Worm (Caenorhabditis elegans) whole organism, young adult: ENCODE data around the gene nep-20.

Experiments
- F55B11.4 ChIP-seq: sonication (generic microtip); optimal IDR thresholded peaks from 2 replicates; lab custom pipeline; 2016; ENCODE audit warnings: missing compliant biosample characterization, missing genetic modification characterization, borderline replicate concordance; ENCODE audit not compliant: insufficient read depth
- F57C9.4 ChIP-seq: sonication (generic microtip); optimal IDR thresholded peaks from 2 replicates; lab custom pipeline; 2017; ENCODE audit warnings: mild to moderate bottlenecking, missing genetic modification characterization, missing compliant biosample characterization
- T07F8.4 ChIP-seq: sonication (generic microtip); optimal IDR thresholded peaks from 2 replicates; lab custom pipeline; 2016; ENCODE audit warnings: mild to moderate bottlenecking, missing genetic modification characterization, moderate library complexity, missing compliant biosample characterization
- ceh-91 ChIP-seq: fragments of 200-800 bp; sonication (Bioruptor generic); IDR thresholded peaks from 2 replicates; pipeline ENCODE4 v1.3.6; 2022; ENCODE audit warnings: missing genetic modification reagents, missing genetic modification characterization, missing compliant biosample characterization
- him-1 ChIP-seq: sonication (generic microtip); optimal IDR thresholded peaks from 2 replicates; lab custom pipeline; 2016; ENCODE audit warnings: missing genotype, missing genetic modification reagents, missing genetic modification characterization, missing compliant biosample characterization
- hrde-1 ChIP-seq: sonication (generic microtip); optimal IDR thresholded peaks from 2 replicates; lab custom pipeline; 2016; ENCODE audit warnings: missing genetic modification characterization, mild to moderate bottlenecking, missing compliant biosample characterization, moderate library complexity, missing genotype, missing genetic modification reagents, borderline replicate concordance
- hsf-1 ChIP-seq: fragments of 200-800 bp; sonication (Bioruptor generic); IDR thresholded peaks from 2 replicates; pipeline ENCODE4 v1.3.6; 2022; ENCODE audit warnings: missing genetic modification reagents, missing genetic modification characterization, missing compliant biosample characterization
- mel-28 ChIP-seq: sonication (generic microtip); optimal IDR thresholded peaks from 2 replicates; lab custom pipeline; 2016; ENCODE audit warnings: borderline replicate concordance, mild to moderate bottlenecking, missing genetic modification characterization, missing compliant biosample characterization
- nhr-179 ChIP-seq: sonication (generic microtip); optimal IDR thresholded peaks from 2 replicates; lab custom pipeline; 2016; ENCODE audit warnings: mild to moderate bottlenecking, missing genetic modification characterization, missing compliant biosample characterization
- sea-2 ChIP-seq: fragments of 200-800 bp; sonication (Bioruptor generic); IDR thresholded peaks from 2 replicates; pipeline ENCODE4 v1.3.6; 2022; ENCODE audit warnings: missing genetic modification characterization, missing compliant biosample characterization
- snpc-4 ChIP-seq, 5 experiments: fragments of 150-350 bp in 1 of 5; sonication (generic microtip) in 4 of 5; optimal IDR thresholded peaks; 2 replicates each; lab custom pipeline; 2014 to 2018; ENCODE audit warnings: missing genetic modification characterization in 5 of 5, missing biosample characterization in 3 of 5, antibody characterized with exemption in 2 of 5, mild to moderate bottlenecking in 2 of 5, missing compliant biosample characterization in 2 of 5, missing genotype in 2 of 5, moderate library complexity in 2 of 5, missing genetic modification reagents in 1 of 5
- tbp1 ChIP-seq: fragments of 200-800 bp; sonication (Bioruptor generic); optimal IDR thresholded peaks from 2 replicates; lab custom pipeline; 2018; ENCODE audit warnings: mild to moderate bottlenecking, missing genetic modification characterization, missing compliant biosample characterization
- unc-62 ChIP-seq: fragments of 150-350 bp; optimal IDR thresholded peaks from 2 replicates; lab custom pipeline; 2014; ENCODE audit warnings: missing biosample characterization, missing genetic modification reagents, missing genetic modification characterization

- TF ChIP-seq unc-62 (GFP tag; lab: Kevin White, UChicago) (no peak), hsf-1 (no peak), T07F8.4 (tag; lab: Kevin White, UChicago) (no peak), hrde-1 (tag; lab: Kevin White, UChicago) (no peak), F57C9.4 (tag; lab: Kevin White, UChicago) (no peak), him-1 (tag; lab: Kevin White, UChicago) (no peak), F55B11.4 (tag; lab: Kevin White, UChicago) (no peak), mel-28 (no peak), ceh-91 (GFP tag; lab: Robert Waterston, UW) (no peak), nhr-179 (tag; lab: Kevin White, UChicago) (no peak), snpc-4 (GFP tag; optimal IDR thresholded peaks at IDR 0.05; lab: Kevin White, UChicago) (no peak), snpc-4 (tag; optimal IDR thresholded peaks at IDR 0.05; lab: Kevin White, UChicago) (no peak), sea-2 (no peak), tbp1 (GFP tag; lab: Kevin White, UChicago) (no peak)
Observed at ce11 chrII:3416528-3416927, 21.1 kb upstream of the nep-20 start, which contains the start of gene nep-6.
